Worm (Caenorhabditis elegans) whole organism, late embryonic: ENCODE results near the gene F14H8.2.

ENCODE experiments used
- ama-1 ChIP-seq: fragments of 150-350 bp; optimal IDR thresholded peaks from 2 replicates; lab custom pipeline; 2014
- dmd-4 ChIP-seq: sonication (generic microtip); optimal IDR thresholded peaks from 2 replicates; lab custom pipeline; 2016; ENCODE audit warnings: borderline replicate concordance, missing genetic modification characterization, missing compliant biosample characterization
- dve-1 ChIP-seq: sonication (generic microtip); optimal IDR thresholded peaks from 2 replicates; lab custom pipeline; 2017; ENCODE audit warnings: antibody characterized with exemption, mild to moderate bottlenecking, missing genetic modification characterization, missing compliant biosample characterization
- hlh-30 ChIP-seq: sonication (generic microtip); optimal IDR thresholded peaks from 2 replicates; lab custom pipeline; 2017; ENCODE audit warnings: antibody characterized with exemption, missing genetic modification characterization, missing compliant biosample characterization; ENCODE audit not compliant: insufficient read depth
- lin-11 ChIP-seq: fragments of 200-800 bp; sonication (Bioruptor generic); optimal IDR thresholded peaks from 2 replicates; lab custom pipeline; 2018; ENCODE audit warnings: mild to moderate bottlenecking, missing genetic modification characterization, missing compliant biosample characterization
- pax-1 ChIP-seq: fragments of 150-350 bp; optimal IDR thresholded peaks from 2 replicates; lab custom pipeline; 2014; ENCODE audit warnings: missing biosample characterization, missing genetic modification characterization

ce11 chrV:15048107-15048506 is 28.0 kb upstream of the F14H8.2 start, which contains the start of gene sdc-3:
- no peak for TF ChIP-seq pax-1
- TF ChIP-seq hlh-30, result no peak
- no peak for TF ChIP-seq ama-1 (lab: Kevin White, UChicago)
- no peak for TF ChIP-seq lin-11
- TF ChIP-seq dve-1, result no peak
- TF ChIP-seq dmd-4 (tag; lab: Kevin White, UChicago), result no peak
